Fruit fly (Drosophila melanogaster) whole organism: ENCODE data around the gene CG12470.

Experiments used
- CG8478 ChIP-seq: fragments of >200 bp; optimal IDR thresholded peaks from 2 replicates; lab custom pipeline; 2018; ENCODE audit warnings: inconsistent platforms
- Dll ChIP-seq: fragments of >200 bp; optimal IDR thresholded peaks from 2 replicates; lab custom pipeline; 2017
- EcR ChIP-seq, 2 experiments: fragments of >200 bp; optimal IDR thresholded peaks; 2 replicates each; lab custom pipeline; 2017; ENCODE audit warnings: missing biosample characterization in 2 of 2, missing genetic modification characterization in 2 of 2, missing genetic modification reagents in 2 of 2
- pan ChIP-seq: fragments of >200 bp; optimal IDR thresholded peaks from 2 replicates; lab custom pipeline; 2017
- psq ChIP-seq: fragments of >200 bp; optimal IDR thresholded peaks from 2 replicates; lab custom pipeline; 2017
- usp ChIP-seq: fragments of >200 bp; optimal IDR thresholded peaks from 2 replicates; lab custom pipeline; 2017; ENCODE audit warnings: missing biosample characterization, missing genetic modification characterization, mixed read lengths

The CG12470 gene

DNA sequence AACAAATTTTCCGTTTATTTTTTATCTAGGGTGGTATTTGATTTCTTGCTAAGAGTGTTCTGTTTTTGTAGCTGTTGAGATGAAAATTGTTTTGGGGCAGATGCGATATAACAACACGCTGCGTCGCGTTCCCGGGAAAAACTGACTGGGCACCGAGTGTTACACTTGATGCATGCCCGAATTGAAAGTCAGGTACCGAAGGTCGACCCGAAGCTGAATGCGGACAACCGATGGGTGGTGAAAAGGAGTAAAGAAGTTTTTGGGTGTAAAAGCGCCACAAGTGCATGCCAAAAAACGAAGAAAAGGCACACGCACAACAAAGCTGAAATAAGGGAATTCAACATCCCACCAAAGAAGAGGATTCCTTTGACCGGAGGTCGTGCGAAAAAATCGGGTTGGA, 12.6 kb upstream of the CG12470 start, which contains the start of gene CG13375:
TSS of gene CG13375 (minus strand) at position 124 of the 400 bp plus-strand sequence.
- TF ChIP-seq psq (no peak), pan (no peak), usp (GFP tag; lab: Kevin White, UChicago) (no peak), Dll (lab: Kevin White, UChicago) (no peak), EcR (GFP tag; optimal IDR thresholded peaks at IDR 0.05; lab: Kevin White, UChicago) (no peak), CG8478 (lab: Kevin White, UChicago) (no peak)

DNA sequence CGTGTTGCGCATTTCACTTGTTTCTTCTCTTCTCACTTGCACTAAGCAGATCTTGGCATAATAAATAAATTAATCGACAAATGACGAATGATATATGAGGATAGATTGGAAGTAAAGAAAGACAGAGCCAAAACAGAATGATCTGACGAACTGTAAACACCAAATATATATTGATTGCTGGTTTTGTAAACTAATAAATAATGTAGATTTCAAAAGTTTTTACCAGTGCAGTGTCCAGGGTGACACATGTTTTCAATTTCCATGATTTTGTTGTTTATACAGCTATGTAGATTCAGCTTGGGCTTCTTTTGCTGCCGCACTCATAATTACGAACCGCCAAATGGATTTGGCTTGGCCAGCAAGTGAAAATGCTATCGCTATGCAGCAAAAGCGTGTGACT, 3.8 kb downstream of the CG12470 start:
- TF ChIP-seq usp (GFP tag; lab: Kevin White, UChicago) (no peak), EcR (GFP tag; optimal IDR thresholded peaks at IDR 0.05; lab: Kevin White, UChicago) (no peak)

DNA sequence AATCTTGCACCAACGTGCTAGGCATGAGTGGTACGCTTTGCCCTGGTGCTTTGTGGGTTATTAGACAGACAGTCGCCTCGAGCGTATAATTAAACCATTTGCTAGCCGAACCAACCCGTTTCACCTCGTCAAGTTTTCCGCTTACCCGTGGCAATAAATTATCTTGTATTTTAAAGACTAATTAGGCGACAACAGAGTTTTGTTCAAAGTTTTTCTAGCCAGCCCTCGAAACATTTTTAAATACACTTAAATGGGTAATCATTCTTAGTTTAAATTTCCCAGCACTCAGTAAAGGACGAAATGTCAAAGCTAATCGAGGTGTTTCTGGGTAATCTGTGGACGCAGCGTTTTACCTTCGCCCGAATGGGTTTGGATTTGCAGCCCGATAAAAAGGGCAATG, 7.3 kb downstream of the CG12470 start, which contains the start of gene Or1a:
TSS of gene Or1a (plus strand) at position 301 of the 400 bp plus-strand sequence.
- TF ChIP-seq usp (GFP tag; lab: Kevin White, UChicago) = no peak
- no peak for TF ChIP-seq Dll (lab: Kevin White, UChicago)
- no peak for TF ChIP-seq psq
- no peak for TF ChIP-seq pan
- TF ChIP-seq EcR (GFP tag; optimal IDR thresholded peaks at IDR 0.05; lab: Kevin White, UChicago) = no peak
- no peak for TF ChIP-seq CG8478 (lab: Kevin White, UChicago)

DNA sequence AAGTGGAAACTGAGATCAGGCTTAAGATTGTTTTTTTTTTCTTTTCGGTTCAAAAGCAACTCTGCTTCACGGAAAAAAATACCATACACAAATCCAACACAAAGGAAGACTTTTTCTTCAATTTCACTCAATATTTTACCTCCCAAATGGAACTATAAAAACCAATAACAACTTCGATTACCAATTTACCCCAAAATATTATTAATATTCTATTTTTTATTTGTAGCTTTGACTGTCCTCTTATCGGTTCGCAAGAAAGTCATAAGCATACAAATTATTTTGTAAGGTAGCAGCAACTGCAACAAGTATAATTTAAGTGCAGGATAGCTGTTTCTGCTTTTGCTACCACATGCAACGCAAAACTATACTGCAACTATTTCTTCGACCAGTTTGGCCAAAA, 26.5 kb downstream of the CG12470 start:
- no peak for TF ChIP-seq psq

DNA sequence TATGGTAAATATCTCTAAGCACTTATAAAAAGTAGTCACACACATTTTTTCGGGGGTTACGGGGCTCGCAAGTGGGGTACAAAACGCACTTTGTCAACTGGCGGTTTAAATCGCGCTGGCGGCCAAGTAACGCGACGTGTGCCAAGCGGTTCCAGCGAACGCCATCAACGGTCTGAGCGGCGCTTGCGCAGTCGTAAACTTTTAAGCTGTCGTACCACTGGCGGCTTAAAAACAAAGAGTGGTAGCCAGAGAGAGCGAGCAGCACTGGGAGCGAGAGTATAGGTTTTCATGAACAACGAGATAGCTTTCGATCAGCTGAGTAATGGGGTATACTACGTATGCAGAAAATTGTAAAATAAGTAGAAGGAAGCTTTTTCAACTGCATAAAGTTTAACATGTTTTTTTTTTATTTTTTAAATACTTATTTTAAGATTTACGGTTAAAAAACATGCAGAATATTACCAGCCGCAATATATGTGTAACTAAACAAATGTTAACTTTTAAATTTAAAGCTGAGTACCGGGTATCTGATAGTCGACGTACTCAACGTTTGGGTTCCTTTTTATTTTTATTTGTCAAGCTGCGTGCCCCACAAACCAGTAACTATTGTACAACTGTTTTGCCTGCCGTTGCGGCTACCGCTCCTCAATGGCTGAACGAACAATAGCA, 27.3 kb downstream of the CG12470 start:
- TF ChIP-seq usp (GFP tag; lab: Kevin White, UChicago) (no peak), pan (no peak), EcR (GFP tag; optimal IDR thresholded peaks at IDR 0.05; lab: Kevin White, UChicago) (no peak), CG8478 (lab: Kevin White, UChicago) (no peak), Dll (lab: Kevin White, UChicago) (no peak), psq (no peak)

DNA sequence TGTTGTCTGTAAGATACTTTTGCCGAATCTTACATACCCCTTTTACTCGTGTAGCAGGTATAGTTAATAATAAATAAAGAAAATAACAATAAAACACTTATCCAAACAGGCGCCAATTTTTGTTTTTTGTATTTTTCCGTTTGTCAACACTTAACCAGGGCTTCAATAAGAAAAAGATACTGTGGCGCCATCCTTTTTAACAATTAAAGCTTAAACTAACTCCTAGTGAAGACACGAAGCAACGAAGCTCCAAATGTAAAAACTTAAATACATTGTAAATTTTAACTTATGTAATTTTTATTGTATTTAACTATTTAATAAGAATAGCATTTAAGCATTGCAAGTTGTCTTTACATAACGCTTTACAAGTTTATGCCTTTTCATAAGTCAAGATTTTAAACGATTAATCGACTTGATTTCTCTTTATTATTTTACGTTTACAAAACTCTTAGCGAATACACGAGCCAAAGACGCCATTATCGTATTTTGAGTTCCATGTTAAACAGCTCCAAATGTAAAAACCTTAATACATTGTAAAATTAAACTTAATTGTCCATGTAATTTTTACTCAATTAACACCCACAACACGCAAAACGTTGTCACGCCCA, 29.3 kb downstream of the CG12470 start:
- TF ChIP-seq Dll (lab: Kevin White, UChicago) (no peak), CG8478 (lab: Kevin White, UChicago) (no peak), EcR (GFP tag; optimal IDR thresholded peaks at IDR 0.05; lab: Kevin White, UChicago) (no peak)

DNA sequence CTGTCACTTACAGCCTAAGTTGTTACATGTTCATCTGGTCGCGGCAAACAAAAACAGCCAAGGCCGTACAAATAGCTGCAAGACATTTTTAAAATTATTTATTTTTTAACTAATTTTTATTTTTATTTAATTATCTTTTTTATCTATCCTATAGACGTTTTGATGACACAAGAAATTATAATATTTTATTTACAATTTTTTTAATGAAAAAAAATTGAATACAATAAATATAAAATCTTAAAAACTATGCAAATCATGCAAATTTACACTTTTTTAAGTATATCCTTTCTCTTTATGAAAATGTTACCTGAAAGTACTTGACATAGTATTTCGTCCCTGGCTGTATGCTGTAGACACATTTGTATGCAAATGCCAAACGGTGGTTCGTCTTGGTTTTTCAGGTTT, 30.6 kb downstream of the CG12470 start:
- no peak for TF ChIP-seq psq
- TF ChIP-seq CG8478 (lab: Kevin White, UChicago) = no peak
- TF ChIP-seq pan = no peak
- TF ChIP-seq EcR (GFP tag; optimal IDR thresholded peaks at IDR 0.05; lab: Kevin White, UChicago) = no peak
- TF ChIP-seq Dll (lab: Kevin White, UChicago) = no peak
- TF ChIP-seq usp (GFP tag; lab: Kevin White, UChicago) = no peak

DNA sequence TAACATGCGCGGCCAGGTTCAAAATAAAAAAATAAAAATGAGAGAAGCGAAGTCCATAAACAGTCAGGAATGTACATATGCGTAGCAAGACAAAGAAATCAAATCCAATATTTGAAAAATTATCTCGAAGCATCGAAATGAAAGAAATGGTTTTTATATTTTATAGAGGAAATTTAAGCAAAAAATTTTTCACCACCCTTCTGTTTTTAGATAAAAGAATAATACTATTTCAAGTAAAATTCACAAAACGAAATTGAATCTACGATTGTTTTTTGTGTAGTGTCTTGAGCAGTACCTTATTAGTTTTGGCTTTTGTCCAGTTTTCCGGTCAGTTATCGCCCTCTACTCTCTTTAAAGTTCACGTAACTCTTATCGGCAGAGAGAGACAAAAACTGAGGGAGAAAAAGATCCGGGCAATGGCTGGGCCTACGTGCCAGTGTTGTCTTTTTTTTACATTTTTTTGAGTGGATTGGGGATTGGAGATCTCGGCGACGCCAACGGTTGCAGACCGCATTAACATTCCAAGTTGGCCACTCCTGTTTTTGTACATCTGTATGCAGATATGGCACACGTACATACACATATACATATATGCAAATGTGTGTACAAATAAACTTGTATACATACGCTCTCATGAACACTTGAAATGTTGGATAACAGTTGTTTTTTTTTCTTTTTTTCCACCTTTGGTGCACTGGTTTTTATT, 32.5 kb downstream of the CG12470 start:
- TF ChIP-seq usp (GFP tag; lab: Kevin White, UChicago) (no peak), EcR (GFP tag; optimal IDR thresholded peaks at IDR 0.05; lab: Kevin White, UChicago) (no peak), psq (no peak)

DNA sequence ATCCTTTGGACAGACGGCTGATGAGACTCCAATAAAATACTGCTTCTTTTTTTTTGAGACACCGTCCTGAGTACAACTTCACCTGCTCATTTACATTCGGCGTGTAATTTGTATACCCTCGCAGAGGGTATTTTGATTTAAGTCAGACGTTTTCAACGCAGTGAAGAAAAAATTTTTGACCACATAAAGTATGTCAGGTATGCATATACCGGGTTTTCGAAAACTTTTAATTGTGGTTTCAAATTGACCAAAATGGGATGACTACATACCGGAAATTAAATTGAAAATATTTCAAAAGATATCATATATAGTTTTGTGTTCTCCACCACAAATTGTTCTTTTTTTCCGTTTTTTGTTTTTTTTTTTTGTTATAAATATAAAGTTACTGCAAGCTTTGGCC, 33.3 kb downstream of the CG12470 start:
- TF ChIP-seq CG8478 (lab: Kevin White, UChicago) (no peak), usp (GFP tag; lab: Kevin White, UChicago) (no peak), Dll (lab: Kevin White, UChicago) (no peak), psq (no peak), pan (no peak), EcR (GFP tag; optimal IDR thresholded peaks at IDR 0.05; lab: Kevin White, UChicago) (no peak)

DNA sequence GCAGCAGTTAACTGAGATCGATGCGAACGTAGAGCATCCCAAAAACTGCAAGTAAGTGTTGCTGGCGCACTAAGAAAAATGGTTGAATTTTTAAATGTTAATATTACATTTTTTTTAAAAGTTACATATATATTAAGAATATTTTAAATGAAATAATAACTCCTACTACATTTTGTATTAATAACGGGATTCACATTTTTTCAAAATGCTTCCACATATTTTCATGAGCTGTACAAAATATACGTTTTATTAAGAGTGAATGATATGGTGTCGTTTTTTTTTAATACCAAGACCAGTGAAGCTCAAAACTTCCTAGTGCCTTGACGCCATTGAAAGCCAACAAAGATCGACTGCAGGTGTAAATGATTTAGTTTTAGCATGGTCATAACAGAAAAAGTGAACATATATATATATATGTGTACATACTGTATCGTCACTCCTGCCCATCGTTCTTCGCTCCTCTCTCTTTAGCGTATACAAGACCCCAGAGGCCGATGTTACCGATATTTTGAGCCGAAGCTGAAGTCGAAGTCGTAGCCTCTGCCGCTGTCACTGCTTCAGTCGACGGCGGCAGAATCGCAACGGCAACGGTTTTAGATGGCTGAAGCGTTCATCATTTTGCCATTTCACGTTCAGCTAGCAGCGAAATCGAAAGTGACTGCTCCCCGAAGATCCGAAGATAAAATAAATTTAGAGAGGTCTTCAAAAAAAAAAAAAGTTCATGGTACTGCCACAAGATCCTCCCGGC, 35.1 kb downstream of the CG12470 start:
- TF ChIP-seq usp (GFP tag; lab: Kevin White, UChicago) = no peak
- TF ChIP-seq pan = no peak
- TF ChIP-seq Dll (lab: Kevin White, UChicago) = no peak
- no peak for TF ChIP-seq psq
- TF ChIP-seq EcR (GFP tag; optimal IDR thresholded peaks at IDR 0.05; lab: Kevin White, UChicago) = no peak
- no peak for TF ChIP-seq CG8478 (lab: Kevin White, UChicago)

DNA sequence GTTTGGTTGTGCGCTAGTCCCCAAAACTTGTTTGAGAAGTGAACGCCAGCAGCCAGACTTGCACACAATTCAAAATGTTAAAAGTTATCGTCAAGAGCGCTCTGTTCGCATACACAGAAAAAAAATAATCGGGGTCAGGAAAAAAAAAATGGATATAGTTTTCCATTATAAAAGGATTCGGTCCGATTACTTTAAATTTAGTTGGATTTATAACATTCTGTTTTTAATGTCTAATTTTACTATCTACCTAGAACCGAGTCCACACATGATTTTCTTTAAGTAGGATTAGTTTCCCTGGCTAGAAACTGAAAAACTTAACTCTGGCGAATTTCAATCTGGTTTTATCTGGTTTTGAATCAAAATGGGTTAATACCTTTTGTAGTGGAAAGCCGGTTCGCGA, 37.8 kb downstream of the CG12470 start:
- TF ChIP-seq Dll (lab: Kevin White, UChicago) (no peak), psq (no peak), usp (GFP tag; lab: Kevin White, UChicago) (no peak), pan (no peak), CG8478 (lab: Kevin White, UChicago) (no peak), EcR (GFP tag; optimal IDR thresholded peaks at IDR 0.05; lab: Kevin White, UChicago) (no peak)

DNA sequence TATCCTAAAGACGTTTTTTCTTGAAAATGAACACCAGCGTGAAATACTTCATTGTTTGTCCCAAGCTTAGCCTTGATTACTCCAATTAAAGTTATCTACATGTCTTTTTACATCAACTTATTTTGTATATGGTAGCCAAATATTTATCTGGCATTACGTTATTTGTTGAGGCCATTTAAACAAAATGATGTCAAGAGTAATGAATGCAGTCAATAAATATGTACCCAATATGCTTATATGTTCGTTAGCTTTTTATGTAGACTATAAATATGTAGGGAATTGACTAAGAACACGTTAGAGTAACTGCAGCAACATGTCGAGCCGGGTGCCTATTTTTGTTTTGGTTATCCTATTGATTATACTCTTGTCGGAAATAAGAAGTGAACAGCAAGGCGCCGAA, 42.8 kb downstream of the CG12470 start, which contains the start of gene CG43181:
TSS of gene CG43181 (plus strand) at position 301 of the 400 bp plus-strand sequence.
- TF ChIP-seq Dll (lab: Kevin White, UChicago) = no peak
- no peak for TF ChIP-seq usp (GFP tag; lab: Kevin White, UChicago)
- no peak for TF ChIP-seq psq
- no peak for TF ChIP-seq CG8478 (lab: Kevin White, UChicago)
- no peak for TF ChIP-seq pan
- TF ChIP-seq EcR (GFP tag; optimal IDR thresholded peaks at IDR 0.05; lab: Kevin White, UChicago) = no peak
